Worm (Caenorhabditis elegans) whole organism, L1 larva: ENCODE data around the gene mod-1.

Source experiments
- C04F5.9 ChIP-seq: sonication (generic microtip); optimal IDR thresholded peaks from 2 replicates; lab custom pipeline; 2016; ENCODE audit warnings: missing genetic modification characterization, missing compliant biosample characterization
- C16A3.4 ChIP-seq: fragments of 150-350 bp; optimal IDR thresholded peaks from 2 replicates; lab custom pipeline; 2014; ENCODE audit warnings: missing biosample characterization, missing genetic modification characterization
- C34B4.2 ChIP-seq: sonication (generic microtip); optimal IDR thresholded peaks from 2 replicates; lab custom pipeline; 2017; ENCODE audit warnings: mild to moderate bottlenecking, missing genetic modification characterization, missing compliant biosample characterization
- Y116A8C.19 ChIP-seq: sonication (generic microtip); optimal IDR thresholded peaks from 2 replicates; lab custom pipeline; 2016; ENCODE audit warnings: missing compliant biosample characterization, missing genetic modification characterization, borderline replicate concordance
- aha-1 ChIP-seq: fragments of 150-350 bp; optimal IDR thresholded peaks from 2 replicates; lab custom pipeline; 2014; ENCODE audit warnings: missing biosample characterization, missing genetic modification characterization
- alr-1 ChIP-seq: fragments of 200-800 bp; sonication (Bioruptor generic); optimal IDR thresholded peaks from 2 replicates; lab custom pipeline; 2018; ENCODE audit warnings: borderline replicate concordance, mild to moderate bottlenecking, missing genetic modification characterization, missing compliant biosample characterization
- ama-1 ChIP-seq: fragments of 150-350 bp; optimal IDR thresholded peaks from 2 replicates; lab custom pipeline; 2014
- blmp-1 ChIP-seq: fragments of 150-350 bp; optimal IDR thresholded peaks from 2 replicates; lab custom pipeline; 2014; ENCODE audit warnings: missing biosample characterization, missing genetic modification characterization
- ceh-63 ChIP-seq: fragments of 200-800 bp; sonication (Bioruptor generic); optimal IDR thresholded peaks from 2 replicates; lab custom pipeline; 2018; ENCODE audit warnings: mild to moderate bottlenecking, missing genetic modification characterization, missing compliant biosample characterization
- ceh-8 ChIP-seq: fragments of 200-800 bp; sonication (Bioruptor generic); optimal IDR thresholded peaks from 2 replicates; lab custom pipeline; 2018; ENCODE audit warnings: mild to moderate bottlenecking, missing genetic modification characterization, moderate library complexity, missing compliant biosample characterization
- ceh-82 ChIP-seq, 3 experiments: fragments of 150-350 bp in 1 of 3; sonication (generic microtip) in 2 of 3; optimal IDR thresholded peaks; 2 replicates each; lab custom pipeline; 2014 to 2017; ENCODE audit warnings: missing biosample characterization in 3 of 3, missing genetic modification characterization in 3 of 3
- dsc-1 ChIP-seq: sonication (generic microtip); optimal IDR thresholded peaks from 2 replicates; lab custom pipeline; 2016; ENCODE audit warnings: mild to moderate bottlenecking, missing genetic modification characterization, missing compliant biosample characterization
- efl-3 ChIP-seq: fragments of 200-800 bp; sonication (Bioruptor generic); optimal IDR thresholded peaks from 2 replicates; lab custom pipeline; 2018; ENCODE audit warnings: mild to moderate bottlenecking, missing genetic modification characterization, missing compliant biosample characterization
- elt-2 ChIP-seq: sonication (generic microtip); optimal IDR thresholded peaks from 2 replicates; lab custom pipeline; 2016; ENCODE audit warnings: missing genetic modification characterization, mild to moderate bottlenecking, inconsistent platforms, missing compliant biosample characterization, missing genetic modification reagents
- ets-5 ChIP-seq: fragments of 200-800 bp; sonication (Bioruptor generic); IDR thresholded peaks from 2 replicates; pipeline ENCODE4 v1.3.6; 2022; ENCODE audit warnings: missing genetic modification characterization, missing compliant biosample characterization
- fkh-10 ChIP-seq: sonication (generic microtip); optimal IDR thresholded peaks from 2 replicates; lab custom pipeline; 2017; ENCODE audit warnings: missing biosample characterization, missing genetic modification reagents, missing genetic modification characterization
- fkh-4 ChIP-seq: sonication (generic microtip); optimal IDR thresholded peaks from 2 replicates; lab custom pipeline; 2016; ENCODE audit warnings: missing compliant biosample characterization, missing genetic modification characterization, borderline replicate concordance
- fos-1 ChIP-seq: fragments of 150-350 bp; optimal IDR thresholded peaks from 2 replicates; lab custom pipeline; 2014; ENCODE audit warnings: missing biosample characterization, missing genetic modification characterization
- grh-1 ChIP-seq: fragments of 200-800 bp; sonication (Bioruptor generic); IDR thresholded peaks from 2 replicates; pipeline ENCODE4 v1.3.6; 2022; ENCODE audit warnings: missing genetic modification reagents, missing genetic modification characterization, missing compliant biosample characterization
- irx-1 ChIP-seq: sonication (generic microtip); optimal IDR thresholded peaks from 2 replicates; lab custom pipeline; 2016; ENCODE audit warnings: missing genetic modification characterization, missing compliant biosample characterization
- isw-1 ChIP-seq: fragments of 200-800 bp; sonication (Bioruptor generic); IDR thresholded peaks from 2 replicates; pipeline ENCODE4 v1.3.6; 2022; ENCODE audit warnings: missing genetic modification characterization, missing compliant biosample characterization
- lin-13 ChIP-seq: fragments of 150-350 bp; optimal IDR thresholded peaks from 2 replicates; lab custom pipeline; 2014; ENCODE audit warnings: missing biosample characterization, missing genetic modification reagents, missing genetic modification characterization
- lin-14 ChIP-seq: fragments of 200-800 bp; sonication (Bioruptor generic); optimal IDR thresholded peaks from 2 replicates; lab custom pipeline; 2018; ENCODE audit warnings: mild to moderate bottlenecking, missing genetic modification characterization, moderate library complexity, missing compliant biosample characterization
- lin-15B ChIP-seq: fragments of 150-350 bp; sonication (generic microtip); optimal IDR thresholded peaks from 3 replicates; lab custom pipeline; 2014; ENCODE audit warnings: missing biosample characterization, missing genetic modification characterization
- lin-39 ChIP-seq: fragments of 150-350 bp; optimal IDR thresholded peaks from 2 replicates; lab custom pipeline; 2014; ENCODE audit warnings: missing biosample characterization, missing genetic modification reagents, missing genetic modification characterization
- lir-3 ChIP-seq: sonication (generic microtip); optimal IDR thresholded peaks from 2 replicates; lab custom pipeline; 2016; ENCODE audit warnings: mild to moderate bottlenecking, missing genetic modification characterization, moderate library complexity, missing compliant biosample characterization; ENCODE audit not compliant: poor library complexity
- lsy-2 ChIP-seq, 2 experiments: fragments of 150-350 bp; optimal IDR thresholded peaks; 2 replicates each; lab custom pipeline; 2014; ENCODE audit warnings: missing biosample characterization in 2 of 2, missing genetic modification characterization in 2 of 2
- mdl-1 ChIP-seq, 2 experiments: fragments of 150-350 bp; optimal IDR thresholded peaks; 2 replicates each; lab custom pipeline; 2014 to 2017; ENCODE audit warnings: missing biosample characterization in 2 of 2, missing genetic modification characterization in 2 of 2, inconsistent platforms in 1 of 2
- mef-2 ChIP-seq: fragments of 150-350 bp; optimal IDR thresholded peaks from 2 replicates; lab custom pipeline; 2014; ENCODE audit warnings: missing biosample characterization, missing genetic modification characterization
- mep-1 ChIP-seq: fragments of 150-350 bp; optimal IDR thresholded peaks from 2 replicates; lab custom pipeline; 2014; ENCODE audit warnings: missing biosample characterization, missing genetic modification characterization
- nhr-19 ChIP-seq: fragments of 200-800 bp; sonication (Bioruptor generic); conservative IDR thresholded peaks from 2 replicates; pipeline ENCODE4 v1.3.6; 2022; ENCODE audit warnings: missing genetic modification characterization, missing compliant biosample characterization
- nhr-20 ChIP-seq: sonication (generic microtip); optimal IDR thresholded peaks from 2 replicates; lab custom pipeline; 2016; ENCODE audit warnings: mild to moderate bottlenecking, missing genetic modification characterization, missing compliant biosample characterization
- nhr-237 ChIP-seq: fragments of 150-350 bp; optimal IDR thresholded peaks from 2 replicates; lab custom pipeline; 2014; ENCODE audit warnings: missing biosample characterization, missing genetic modification characterization
- nhr-76 ChIP-seq: sonication (generic microtip); optimal IDR thresholded peaks from 2 replicates; lab custom pipeline; 2017; ENCODE audit warnings: missing biosample characterization, missing genetic modification characterization
- nhr-77 ChIP-seq: fragments of 150-350 bp; optimal IDR thresholded peaks from 2 replicates; lab custom pipeline; 2014; ENCODE audit warnings: missing biosample characterization, missing genetic modification characterization
- nhr-84 ChIP-seq: sonication (generic microtip); optimal IDR thresholded peaks from 2 replicates; lab custom pipeline; 2017; ENCODE audit warnings: missing biosample characterization, missing genetic modification characterization
- nhr-90 ChIP-seq: sonication (generic microtip); optimal IDR thresholded peaks from 2 replicates; lab custom pipeline; 2016; ENCODE audit warnings: mild to moderate bottlenecking, missing genetic modification characterization, missing compliant biosample characterization; ENCODE audit not compliant: poor library complexity
- pqm-1 ChIP-seq: sonication (generic microtip); optimal IDR thresholded peaks from 3 replicates; lab custom pipeline; 2017; ENCODE audit warnings: missing biosample characterization, missing genetic modification characterization
- rnt-1 ChIP-seq: sonication (generic microtip); optimal IDR thresholded peaks from 2 replicates; lab custom pipeline; 2016; ENCODE audit warnings: mild to moderate bottlenecking, missing genetic modification characterization, moderate library complexity, missing compliant biosample characterization
- snpc-4 ChIP-seq: fragments of 150-350 bp; optimal IDR thresholded peaks from 2 replicates; lab custom pipeline; 2014; ENCODE audit warnings: missing biosample characterization, missing genetic modification characterization
- snu-23 ChIP-seq: sonication (generic microtip); optimal IDR thresholded peaks from 2 replicates; lab custom pipeline; 2016; ENCODE audit warnings: missing genetic modification characterization, missing compliant biosample characterization
- sox-4 ChIP-seq: sonication (generic microtip); optimal IDR thresholded peaks from 2 replicates; lab custom pipeline; 2016; ENCODE audit warnings: missing genetic modification characterization, missing compliant biosample characterization
- sptf-1 ChIP-seq: fragments of 150-350 bp; optimal IDR thresholded peaks from 2 replicates; lab custom pipeline; 2014; ENCODE audit warnings: missing biosample characterization, missing genetic modification characterization
- sup-37 ChIP-seq: fragments of 200-800 bp; sonication (Bioruptor generic); optimal IDR thresholded peaks from 2 replicates; lab custom pipeline; 2018; ENCODE audit warnings: mild to moderate bottlenecking, missing genetic modification characterization, missing compliant biosample characterization
- unc-130 ChIP-seq: fragments of 150-350 bp; optimal IDR thresholded peaks from 2 replicates; lab custom pipeline; 2017; ENCODE audit warnings: missing biosample characterization, missing genetic modification characterization, inconsistent platforms
- unc-62 ChIP-seq: fragments of 150-350 bp; optimal IDR thresholded peaks from 2 replicates; lab custom pipeline; 2014; ENCODE audit warnings: missing biosample characterization, missing genetic modification reagents, missing genetic modification characterization
- unc-86 ChIP-seq: sonication (generic microtip); optimal IDR thresholded peaks from 2 replicates; lab custom pipeline; 2016; ENCODE audit warnings: missing genetic modification characterization, missing compliant biosample characterization
- unc-98 ChIP-seq: fragments of 200-800 bp; sonication (Bioruptor generic); IDR thresholded peaks from 2 replicates; pipeline ENCODE4 v1.3.6; 2022; ENCODE audit warnings: missing genetic modification characterization, missing compliant biosample characterization
- vab-15 ChIP-seq: sonication (generic microtip); optimal IDR thresholded peaks from 2 replicates; lab custom pipeline; 2017; ENCODE audit warnings: missing genotype, mild to moderate bottlenecking, missing genetic modification characterization, missing compliant biosample characterization
- xbp-1 ChIP-seq: sonication (generic microtip); optimal IDR thresholded peaks from 2 replicates; lab custom pipeline; 2016; ENCODE audit warnings: missing genetic modification characterization, missing compliant biosample characterization
- zag-1 ChIP-seq: fragments of 150-350 bp; optimal IDR thresholded peaks from 2 replicates; lab custom pipeline; 2014; ENCODE audit warnings: missing biosample characterization, missing genetic modification characterization
- zip-4 ChIP-seq: fragments of 200-800 bp; sonication (Bioruptor generic); optimal IDR thresholded peaks from 2 replicates; lab custom pipeline; 2018; ENCODE audit warnings: mild to moderate bottlenecking, missing genetic modification characterization, moderate library complexity, missing compliant biosample characterization
- ztf-11 ChIP-seq, 2 experiments: sonication (generic microtip); optimal IDR thresholded peaks; 2 replicates each; lab custom pipeline; 2016 to 2017; ENCODE audit warnings: missing genetic modification characterization in 2 of 2, missing biosample characterization in 1 of 2, missing compliant biosample characterization in 1 of 2
- ztf-4 ChIP-seq: fragments of 150-350 bp; optimal IDR thresholded peaks from 2 replicates; lab custom pipeline; 2014; ENCODE audit warnings: missing biosample characterization, missing genetic modification characterization

The mod-1 gene

DNA sequence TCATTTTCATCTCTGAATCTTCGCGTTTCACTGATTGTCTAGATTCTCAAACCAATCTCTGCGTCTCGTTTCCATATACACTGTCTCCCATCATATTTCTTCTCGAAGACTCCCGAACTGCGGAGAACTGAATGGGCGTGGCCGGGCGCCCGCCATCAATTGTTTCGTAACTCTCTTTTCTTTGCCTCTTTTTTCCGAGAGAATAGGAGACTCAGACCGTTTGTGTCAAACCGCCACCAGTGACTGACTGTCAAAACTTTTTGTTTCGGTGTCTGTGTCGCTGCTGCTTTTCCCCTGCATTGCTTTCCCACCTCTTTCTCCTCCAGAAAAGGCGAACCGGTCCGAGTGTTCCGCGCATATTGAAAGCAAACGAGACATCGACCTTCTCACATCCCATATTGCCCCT lies 22.3 kb upstream of the mod-1 start, which contains the start of gene unc-23:
unc-23 (plus strand) TSS at position 176 of the 406 bp plus-strand sequence.
- TF ChIP-seq alr-1 (tag; lab: Kevin White, UChicago) (no peak), lin-13 (GFP tag; lab: Kevin White, UChicago) (peak; percentile 76), nhr-90 (tag; lab: Kevin White, UChicago) (peak; percentile 92), irx-1 (tag; lab: Kevin White, UChicago) (peak; percentile 55), unc-130 (peak; percentile 86), lin-39 (tag; lab: Kevin White, UChicago) (peak; percentile 24), ama-1 (lab: Kevin White, UChicago) (no peak), lin-14 (GFP tag; lab: Kevin White, UChicago) (peak; percentile 94), sup-37 (GFP tag; lab: Kevin White, UChicago) (peak; percentile 61), pqm-1 (no peak), fkh-10 (no peak), fos-1 (tag; lab: Kevin White, UChicago) (peak; percentile 75), elt-2 (tag; lab: Kevin White, UChicago) (peak; percentile 63), rnt-1 (peak; percentile 86), isw-1 (GFP tag; lab: Robert Waterston, UW) (peak; percentile 9; the same call in 1 of the 2 replicates), fkh-4 (tag; lab: Kevin White, UChicago) (no peak), mep-1 (tag; lab: Kevin White, UChicago) (peak; percentile 90), grh-1 (peak; percentile 71), ztf-4 (tag; lab: Kevin White, UChicago) (peak; percentile 74), aha-1 (tag; lab: Kevin White, UChicago) (peak; percentile 8), efl-3 (GFP tag; lab: Kevin White, UChicago) (no peak), C04F5.9 (tag; lab: Kevin White, UChicago) (peak; percentile 18), mef-2 (tag; lab: Kevin White, UChicago) (no peak), mdl-1 (tag; optimal IDR thresholded peaks at IDR 0.05; lab: Kevin White, UChicago) (peak in 1 of 2 experiments; percentile 83), sptf-1 (no peak), nhr-20 (tag; lab: Kevin White, UChicago) (peak; percentile 96), lsy-2 (tag; optimal IDR thresholded peaks at IDR 0.05; lab: Kevin White, UChicago) (peak; percentile 58 to 79), vab-15 (tag; lab: Kevin White, UChicago) (no peak), nhr-19 (GFP tag; lab: Robert Waterston, UW) (peak; percentile 90), zag-1 (tag; lab: Kevin White, UChicago) (no peak), nhr-237 (tag; lab: Kevin White, UChicago) (peak; percentile 75), sox-4 (tag; lab: Kevin White, UChicago) (no peak), C16A3.4 (peak; percentile 73), snu-23 (peak; percentile 97), lin-15B (tag; lab: Kevin White, UChicago) (no peak), ztf-11 (tag; optimal IDR thresholded peaks at IDR 0.05; lab: Kevin White, UChicago) (no peak), zip-4 (GFP tag; lab: Kevin White, UChicago) (peak; percentile 75), unc-62 (GFP tag; lab: Kevin White, UChicago) (no peak), unc-86 (tag; lab: Kevin White, UChicago) (no peak), xbp-1 (tag; lab: Kevin White, UChicago) (peak; percentile 63), snpc-4 (tag; lab: Kevin White, UChicago) (peak; percentile 60), blmp-1 (peak; percentile 95), ceh-63 (GFP tag; lab: Kevin White, UChicago) (no peak), Y116A8C.19 (no peak), nhr-77 (tag; lab: Kevin White, UChicago) (peak; percentile 87), unc-98 (GFP tag; lab: Robert Waterston, UW) (no peak), ets-5 (no peak), C34B4.2 (tag; lab: Kevin White, UChicago) (no peak), dsc-1 (tag; lab: Kevin White, UChicago) (no peak), nhr-84 (tag; lab: Kevin White, UChicago) (no peak), lir-3 (tag; lab: Kevin White, UChicago) (peak; percentile 7), ceh-82 (tag; optimal IDR thresholded peaks at IDR 0.05; lab: Kevin White, UChicago) (peak; percentile 66 to 77 (median 77)), nhr-76 (no peak), ceh-8 (GFP tag; lab: Kevin White, UChicago) (no peak)
